Worm (Caenorhabditis elegans) whole organism, L3 larva: ENCODE results near the gene cwn-1.

ENCODE experiments used
- aly-2 ChIP-seq: fragments of 150-350 bp; optimal IDR thresholded peaks from 2 replicates; lab custom pipeline; 2014; ENCODE audit warnings: missing biosample characterization, missing genetic modification characterization
- ama-1 ChIP-seq: fragments of 150-350 bp; optimal IDR thresholded peaks from 2 replicates; lab custom pipeline; 2018
- ceh-28 ChIP-seq: fragments of 150-350 bp; optimal IDR thresholded peaks from 2 replicates; lab custom pipeline; 2014; ENCODE audit warnings: missing biosample characterization, missing genetic modification reagents, missing genetic modification characterization
- ceh-82 ChIP-seq: fragments of 150-350 bp; optimal IDR thresholded peaks from 2 replicates; lab custom pipeline; 2014; ENCODE audit warnings: missing biosample characterization, missing genetic modification characterization
- egl-27 ChIP-seq: sonication (generic microtip); optimal IDR thresholded peaks from 4 replicates; lab custom pipeline; 2017; ENCODE audit warnings: missing biosample characterization, missing genetic modification reagents, missing genetic modification characterization
- elt-3 ChIP-seq, 3 experiments: fragments of 150-350 bp in 1 of 3; sonication (generic microtip) in 2 of 3; optimal IDR thresholded peaks; 2 replicates in 2 of 3; 4 replicates in 1 of 3; lab custom pipeline; 2014 to 2017; ENCODE audit warnings: missing biosample characterization in 3 of 3, missing genetic modification characterization in 3 of 3
- lsy-12 ChIP-seq: sonication (generic microtip); optimal IDR thresholded peaks from 2 replicates; lab custom pipeline; 2016; ENCODE audit warnings: mild to moderate bottlenecking, missing genetic modification characterization, missing compliant biosample characterization
- nhr-237 ChIP-seq: fragments of 150-350 bp; optimal IDR thresholded peaks from 2 replicates; lab custom pipeline; 2014; ENCODE audit warnings: missing biosample characterization, missing genetic modification characterization
- nhr-25 ChIP-seq: sonication (generic microtip); optimal IDR thresholded peaks from 2 replicates; lab custom pipeline; 2017; ENCODE audit warnings: missing biosample characterization, missing genetic modification characterization
- nhr-76 ChIP-seq: fragments of 150-350 bp; sonication (generic microtip); optimal IDR thresholded peaks from 5 replicates; lab custom pipeline; 2014; ENCODE audit warnings: missing biosample characterization, missing genetic modification characterization
- pqm-1 ChIP-seq: fragments of 150-350 bp; optimal IDR thresholded peaks from 2 replicates; lab custom pipeline; 2017; ENCODE audit warnings: missing biosample characterization, missing genetic modification characterization, inconsistent platforms
- skn-1 ChIP-seq: fragments of 150-350 bp; optimal IDR thresholded peaks from 2 replicates; lab custom pipeline; 2014; ENCODE audit warnings: missing biosample characterization, missing genetic modification characterization
- ztf-11 ChIP-seq: fragments of 150-350 bp; optimal IDR thresholded peaks from 2 replicates; lab custom pipeline; 2014; ENCODE audit warnings: missing biosample characterization, missing genetic modification characterization

DNA sequence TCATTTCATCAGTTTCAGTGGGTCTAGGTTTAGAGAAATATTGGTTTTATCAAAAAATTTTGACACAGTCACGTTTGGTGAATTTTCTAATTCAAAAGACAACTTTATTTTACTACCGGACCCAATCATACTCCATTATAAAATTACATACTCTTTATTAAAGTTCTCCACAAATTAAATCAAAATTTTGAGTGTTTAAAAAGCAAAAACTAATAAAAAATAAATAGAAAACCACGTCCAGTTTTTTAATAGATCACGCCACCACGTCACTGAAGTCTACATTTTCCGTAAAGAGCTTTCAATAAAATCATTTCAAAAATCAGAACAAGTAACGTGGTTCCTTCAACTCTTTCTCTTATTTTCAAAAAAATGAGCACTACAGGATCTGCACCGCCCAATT lies 27.5 kb downstream of the cwn-1 start, which contains the start of gene txt-1:
- TF ChIP-seq ama-1 (lab: Kevin White, UChicago) (no peak), aly-2 (tag; lab: Kevin White, UChicago) (no peak), ceh-82 (tag; lab: Kevin White, UChicago) (no peak), ceh-28 (no peak), nhr-25 (tag; lab: Kevin White, UChicago) (no peak), nhr-237 (tag; lab: Kevin White, UChicago) (no peak), nhr-76 (tag; lab: Kevin White, UChicago) (no peak), ztf-11 (tag; lab: Kevin White, UChicago) (no peak), lsy-12 (tag; lab: Kevin White, UChicago) (no peak), elt-3 (tag; optimal IDR thresholded peaks at IDR 0.05; lab: Kevin White, UChicago) (no peak), egl-27 (tag; lab: Kevin White, UChicago) (no peak), pqm-1 (tag; lab: Kevin White, UChicago) (no peak), skn-1 (no peak)
